Fruit fly (Drosophila melanogaster): ENCODE results near the gene CG3505.

CG3505 gene

DNA sequence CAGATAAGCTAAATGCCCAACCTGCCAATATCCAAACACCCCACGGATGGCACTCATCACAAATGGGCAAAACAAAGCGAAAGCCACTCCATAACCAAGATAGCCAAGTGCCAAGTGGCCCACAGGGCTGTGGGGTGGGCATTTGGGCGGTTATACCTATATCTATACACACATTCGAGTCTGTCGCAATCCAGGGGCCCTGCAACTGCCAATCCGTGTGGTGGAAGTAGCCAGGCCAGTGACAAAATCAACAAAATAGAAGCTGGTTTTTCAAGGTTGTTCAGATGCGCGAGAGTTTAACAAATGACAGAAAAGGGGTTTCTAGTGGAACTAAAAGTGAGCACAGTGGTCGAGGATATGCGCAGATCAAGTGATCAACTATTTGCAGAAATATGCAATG, 37.8 kb downstream of the CG3505 start:
- no peak for TF ChIP-seq toe (GFP tag; optimal IDR thresholded peaks at IDR 0.05)

DNA sequence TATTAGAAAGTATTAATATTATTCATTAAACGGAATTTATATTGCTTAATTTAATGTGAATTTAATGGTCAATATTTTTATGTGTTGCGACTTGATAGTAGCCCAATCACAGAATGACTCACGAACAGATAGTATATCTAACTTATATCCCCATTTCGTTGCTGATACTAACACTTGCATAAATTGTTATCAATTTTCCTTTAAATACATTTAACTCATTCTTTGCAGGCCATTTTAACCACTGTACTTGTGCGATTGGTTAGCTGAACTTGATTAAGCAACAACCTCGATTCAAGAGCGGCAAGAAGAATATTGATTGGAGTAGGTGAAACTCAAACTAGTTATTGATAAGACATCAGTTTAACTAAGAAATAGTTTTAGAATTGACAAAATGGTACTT, 38.4 kb downstream of the CG3505 start:
- TF ChIP-seq kay (GFP tag; ENCODE audit: borderline replicate concordance), result peak; percentile 68
- TF ChIP-seq toe (GFP tag; optimal IDR thresholded peaks at IDR 0.05), result no peak

DNA sequence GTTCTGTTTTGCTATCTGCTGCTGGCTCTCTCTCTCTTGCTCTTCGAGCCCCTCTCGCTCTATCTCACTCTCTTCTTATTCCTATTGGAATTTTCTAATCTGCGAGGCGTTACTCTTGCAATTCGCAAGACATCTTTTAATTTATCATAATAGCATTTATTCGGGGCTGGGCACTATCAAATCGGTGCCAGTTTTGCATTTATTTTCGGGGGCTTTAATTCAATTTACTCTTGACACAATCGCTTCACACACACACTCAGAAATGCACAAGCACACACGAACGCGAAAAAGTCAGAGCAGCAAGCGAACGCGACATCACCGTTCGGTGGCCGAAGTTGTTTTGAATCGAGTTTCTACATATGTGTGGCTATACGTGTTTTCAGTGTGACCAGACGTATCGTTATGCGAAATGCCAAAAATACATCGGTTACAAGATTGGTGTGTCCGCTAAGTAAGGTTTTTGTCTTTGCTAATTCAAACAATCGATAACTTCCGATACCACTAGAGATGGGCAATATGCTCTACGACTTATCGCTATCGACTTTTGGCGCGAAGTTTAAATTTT, 39.8 kb downstream of the CG3505 start, which contains the start of gene Meltrin:
TSS of gene Meltrin (minus strand) at position 344 of the 565 bp plus-strand sequence.
- peak; percentile 1 for TF ChIP-seq CG14711 (tag; optimal IDR thresholded peaks at IDR 0.05)
- TF ChIP-seq bab1 (GFP tag; optimal IDR thresholded peaks at IDR 0.05), result peak; percentile 92
- TF ChIP-seq Mnt (GFP tag; optimal IDR thresholded peaks at IDR 0.05), result peak; percentile 90
- peak; percentile 20 for TF ChIP-seq pad (GFP tag; optimal IDR thresholded peaks at IDR 0.05)
- peak; percentile 29 for TF ChIP-seq tj (GFP tag; optimal IDR thresholded peaks at IDR 0.05)
- TF ChIP-seq kay (GFP tag; ENCODE audit: borderline replicate concordance), result no peak
- peak; percentile 64 for TF ChIP-seq Hr96 (GFP tag; optimal IDR thresholded peaks at IDR 0.05)
- no peak for TF ChIP-seq toe (GFP tag; optimal IDR thresholded peaks at IDR 0.05)
- TF ChIP-seq cnc (optimal IDR thresholded peaks at IDR 0.05), result no peak
- TF ChIP-seq CG33017 (tag; optimal IDR thresholded peaks at IDR 0.05), result peak; percentile 67
- peak; percentile 62 for TF ChIP-seq CG7101 (tag; optimal IDR thresholded peaks at IDR 0.05)
- peak; percentile 73 for TF ChIP-seq cic (GFP tag; optimal IDR thresholded peaks at IDR 0.05)
- TF ChIP-seq CG7045 (GFP tag; optimal IDR thresholded peaks at IDR 0.05), result no peak
- peak; percentile 59 for TF ChIP-seq Crg-1 (GFP tag; optimal IDR thresholded peaks at IDR 0.05)
- no peak for TF ChIP-seq Clk (GFP tag; optimal IDR thresholded peaks at IDR 0.05)
- peak; percentile 22 for TF ChIP-seq ovo (GFP tag; optimal IDR thresholded peaks at IDR 0.05)
- TF ChIP-seq CG5204 (GFP tag; optimal IDR thresholded peaks at IDR 0.05), result no peak
- TF ChIP-seq CG1620 (GFP tag; optimal IDR thresholded peaks at IDR 0.05), result peak; percentile 57
- peak; percentile 55 for TF ChIP-seq CG11617 (GFP tag; optimal IDR thresholded peaks at IDR 0.05)
- TF ChIP-seq CG12768 (GFP tag; optimal IDR thresholded peaks at IDR 0.05), result peak; percentile 6

DNA sequence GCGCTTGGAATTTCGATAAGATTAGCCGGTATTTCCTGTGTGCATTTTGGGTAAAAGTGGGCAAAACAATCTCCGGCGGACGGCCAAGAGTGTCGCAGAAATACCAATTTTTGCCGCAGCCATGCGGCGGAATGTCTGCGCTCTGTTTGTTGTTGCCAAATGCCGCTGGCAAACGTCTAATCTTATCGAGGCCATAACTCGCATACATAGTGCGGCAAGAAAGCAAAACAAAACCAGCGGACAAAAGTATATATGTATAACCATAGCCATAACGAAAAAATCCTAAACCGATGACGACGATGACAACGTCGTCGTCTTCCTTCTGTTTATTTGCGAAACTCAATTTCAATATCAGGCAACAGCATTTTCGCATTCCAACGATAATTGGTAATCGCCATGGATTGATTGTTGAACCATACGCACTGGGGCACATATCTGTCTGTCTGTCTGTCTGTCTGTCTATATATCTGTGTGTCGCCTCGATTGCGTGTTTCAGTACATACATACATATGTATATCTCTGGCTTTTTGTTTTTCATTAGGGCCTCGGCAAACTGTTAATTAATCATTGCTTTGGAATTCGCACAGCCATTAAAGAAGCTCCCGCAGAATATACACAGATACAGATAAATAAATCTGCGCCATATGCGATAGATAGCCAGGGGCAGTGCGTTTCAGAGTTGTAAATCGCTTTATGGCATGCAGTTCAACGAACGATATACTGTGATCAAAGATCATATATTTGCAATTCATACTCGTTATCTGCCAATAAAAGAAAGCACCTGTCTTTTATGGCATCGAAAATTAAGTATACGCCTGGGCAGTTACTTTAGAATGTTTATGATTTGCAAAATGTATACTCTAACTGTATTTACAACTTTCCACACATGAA, 46.3 kb downstream of the CG3505 start:
- TF ChIP-seq bab1 (GFP tag; optimal IDR thresholded peaks at IDR 0.05) (no peak), tj (GFP tag; optimal IDR thresholded peaks at IDR 0.05) (no peak), CG5204 (GFP tag; optimal IDR thresholded peaks at IDR 0.05) (no peak), CG14711 (tag; optimal IDR thresholded peaks at IDR 0.05) (no peak), Mnt (GFP tag; optimal IDR thresholded peaks at IDR 0.05) (no peak), ovo (GFP tag; optimal IDR thresholded peaks at IDR 0.05) (no peak), cic (GFP tag; optimal IDR thresholded peaks at IDR 0.05) (peak; percentile 21)

DNA sequence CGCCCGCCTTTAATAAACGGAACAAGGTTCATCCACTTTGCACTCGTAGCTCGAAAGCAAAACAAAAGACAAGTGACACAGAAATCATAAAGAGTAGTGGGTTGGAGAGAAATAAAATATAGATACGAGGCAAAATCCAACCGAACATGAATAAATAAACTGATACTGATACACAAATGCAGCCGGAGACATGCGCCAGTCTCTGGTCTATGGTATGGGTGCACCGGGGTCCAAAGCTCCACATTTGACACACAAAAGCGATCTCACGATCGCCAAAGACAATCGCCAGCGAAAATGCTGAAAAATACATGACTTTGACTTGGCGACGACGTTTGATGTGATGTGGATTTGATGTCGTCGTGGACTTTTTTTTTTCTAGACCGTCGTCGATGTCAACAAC, 48.0 kb downstream of the CG3505 start:
- TF ChIP-seq pad (GFP tag; optimal IDR thresholded peaks at IDR 0.05) (no peak), CG12768 (GFP tag; optimal IDR thresholded peaks at IDR 0.05) (peak; percentile 33), CG14711 (tag; optimal IDR thresholded peaks at IDR 0.05) (no peak), kay (GFP tag; ENCODE audit: borderline replicate concordance) (no peak)

DNA sequence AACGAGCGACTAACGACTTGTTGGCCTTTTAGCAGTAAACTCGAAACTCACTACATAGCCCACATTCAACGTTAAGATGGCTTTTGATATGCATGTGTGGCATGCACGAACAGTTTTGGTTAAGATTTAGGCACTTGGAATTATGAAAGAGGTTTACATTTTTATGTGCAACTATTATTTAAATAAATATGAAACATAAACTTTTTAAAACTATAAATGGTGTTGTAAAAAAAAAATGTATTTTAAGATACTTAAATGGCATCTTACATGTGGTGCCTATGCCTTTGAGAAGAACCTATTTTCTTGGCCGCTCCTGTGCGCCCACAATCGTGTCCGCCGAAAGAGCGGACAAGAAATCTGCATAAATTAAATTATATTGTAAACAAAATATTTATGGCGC, 49.1 kb downstream of the CG3505 start:
- no peak for TF ChIP-seq cic (GFP tag; optimal IDR thresholded peaks at IDR 0.05)
- TF ChIP-seq kay (GFP tag; ENCODE audit: borderline replicate concordance), result peak; percentile 23

DNA sequence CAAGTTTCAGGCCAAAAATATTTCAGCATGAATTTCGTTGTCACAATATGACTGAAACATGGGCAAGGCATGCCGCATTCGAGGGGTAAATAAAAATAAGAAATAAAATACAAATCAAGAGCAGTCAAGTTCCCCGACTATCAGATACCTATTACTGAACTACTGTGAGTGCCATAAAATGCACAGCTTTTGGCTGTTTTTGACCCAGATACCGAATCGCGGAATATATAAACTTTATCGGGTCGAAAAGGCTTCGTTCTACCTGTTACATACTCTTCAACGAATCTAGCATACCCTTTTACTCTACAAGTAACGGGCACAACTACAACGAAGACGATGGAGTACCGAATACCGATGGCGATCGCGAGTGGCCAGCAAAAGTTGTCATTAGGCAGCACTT, 49.6 kb downstream of the CG3505 start:
- TF ChIP-seq bab1 (GFP tag; optimal IDR thresholded peaks at IDR 0.05) (peak; percentile 4), CG7045 (GFP tag; optimal IDR thresholded peaks at IDR 0.05) (no peak), tj (GFP tag; optimal IDR thresholded peaks at IDR 0.05) (peak; percentile 2), Mnt (GFP tag; optimal IDR thresholded peaks at IDR 0.05) (no peak)

Data from whole organism, adult.